Worm (Caenorhabditis elegans) whole organism, L2 larva: ENCODE measurements around the gene unc-83.

ENCODE experiments used
- C34F6.9 ChIP-seq: fragments of 150-350 bp; optimal IDR thresholded peaks from 2 replicates; lab custom pipeline; 2014; ENCODE audit warnings: missing biosample characterization, missing genetic modification characterization
- F13H6.1 ChIP-seq: sonication (generic microtip); optimal IDR thresholded peaks from 2 replicates; lab custom pipeline; 2016; ENCODE audit warnings: missing genetic modification characterization, missing compliant biosample characterization
- R02D3.7 ChIP-seq: fragments of 150-350 bp; optimal IDR thresholded peaks from 2 replicates; lab custom pipeline; 2014; ENCODE audit warnings: missing biosample characterization, missing genetic modification characterization
- Y55F3AM.14 ChIP-seq: fragments of 200-800 bp; sonication (Bioruptor generic); optimal IDR thresholded peaks from 2 replicates; lab custom pipeline; 2018; ENCODE audit warnings: mild to moderate bottlenecking, missing genetic modification characterization, missing compliant biosample characterization
- ZK546.5 ChIP-seq: sonication (generic microtip); optimal IDR thresholded peaks from 2 replicates; lab custom pipeline; 2017; ENCODE audit warnings: missing biosample characterization, missing genetic modification characterization
- alr-1 ChIP-seq: fragments of 150-350 bp; optimal IDR thresholded peaks from 2 replicates; lab custom pipeline; 2014; ENCODE audit warnings: missing biosample characterization, missing genetic modification characterization
- aly-2 ChIP-seq: fragments of 150-350 bp; optimal IDR thresholded peaks from 2 replicates; lab custom pipeline; 2014; ENCODE audit warnings: missing biosample characterization, missing genetic modification characterization
- ama-1 ChIP-seq: fragments of 150-350 bp; optimal IDR thresholded peaks from 2 replicates; lab custom pipeline; 2018; ENCODE audit warnings: inconsistent platforms
- blmp-1 ChIP-seq: sonication (generic microtip); optimal IDR thresholded peaks from 2 replicates; lab custom pipeline; 2017; ENCODE audit warnings: missing genetic modification characterization, mild to moderate bottlenecking, missing compliant biosample characterization, antibody characterized with exemption, moderate library complexity; ENCODE audit not compliant: insufficient read depth
- ceh-16 ChIP-seq: fragments of 150-350 bp; optimal IDR thresholded peaks from 2 replicates; lab custom pipeline; 2014; ENCODE audit warnings: missing biosample characterization, missing genetic modification characterization
- ceh-82 ChIP-seq: fragments of 150-350 bp; optimal IDR thresholded peaks from 2 replicates; lab custom pipeline; 2014; ENCODE audit warnings: missing biosample characterization, missing genetic modification characterization
- crh-2 ChIP-seq: sonication (generic microtip); optimal IDR thresholded peaks from 2 replicates; lab custom pipeline; 2017; ENCODE audit warnings: missing biosample characterization, missing genetic modification characterization
- dmd-4 ChIP-seq: sonication (generic microtip); optimal IDR thresholded peaks from 2 replicates; lab custom pipeline; 2017; ENCODE audit warnings: missing biosample characterization, missing genetic modification characterization
- egl-27 ChIP-seq: sonication (generic microtip); optimal IDR thresholded peaks from 3 replicates; lab custom pipeline; 2017; ENCODE audit warnings: missing biosample characterization, missing genetic modification reagents, missing genetic modification characterization
- elt-1 ChIP-seq: fragments of 150-350 bp; optimal IDR thresholded peaks from 2 replicates; lab custom pipeline; 2014; ENCODE audit warnings: missing biosample characterization, missing genetic modification characterization
- elt-3 ChIP-seq: sonication (generic microtip); optimal IDR thresholded peaks from 2 replicates; lab custom pipeline; 2017; ENCODE audit warnings: missing biosample characterization, missing genetic modification characterization
- fos-1 ChIP-seq: fragments of 150-350 bp; optimal IDR thresholded peaks from 2 replicates; lab custom pipeline; 2014; ENCODE audit warnings: missing biosample characterization, missing genetic modification characterization
- gmeb-1 ChIP-seq: fragments of 150-350 bp; optimal IDR thresholded peaks from 2 replicates; lab custom pipeline; 2014; ENCODE audit warnings: missing biosample characterization, missing genetic modification characterization
- lin-11 ChIP-seq: fragments of 150-350 bp; sonication (generic microtip); optimal IDR thresholded peaks from 2 replicates; lab custom pipeline; 2014; ENCODE audit warnings: missing biosample characterization, missing genetic modification characterization, inconsistent platforms, mixed read lengths
- lin-13 ChIP-seq: fragments of 150-350 bp; optimal IDR thresholded peaks from 2 replicates; lab custom pipeline; 2014; ENCODE audit warnings: missing biosample characterization, missing genetic modification reagents, missing genetic modification characterization
- lsy-2 ChIP-seq, 2 experiments: fragments of 150-350 bp in 1 of 2; sonication (generic microtip) in 1 of 2; optimal IDR thresholded peaks; 2 replicates each; lab custom pipeline; 2014 to 2017; ENCODE audit warnings: missing biosample characterization in 2 of 2, missing genetic modification characterization in 2 of 2
- mab-5 ChIP-seq: fragments of 150-350 bp; optimal IDR thresholded peaks from 2 replicates; lab custom pipeline; 2014; ENCODE audit warnings: missing biosample characterization, missing genetic modification characterization
- mbf-1 ChIP-seq: sonication (generic microtip); optimal IDR thresholded peaks from 2 replicates; lab custom pipeline; 2017; ENCODE audit warnings: missing biosample characterization, missing genetic modification characterization
- mdl-1 ChIP-seq, 2 experiments: fragments of 150-350 bp in 1 of 2; sonication (generic microtip) in 1 of 2; optimal IDR thresholded peaks; 2 replicates each; lab custom pipeline; 2017; ENCODE audit warnings: missing biosample characterization in 2 of 2, missing genetic modification characterization in 2 of 2
- nhr-10 ChIP-seq: sonication (generic microtip); optimal IDR thresholded peaks from 2 replicates; lab custom pipeline; 2017; ENCODE audit warnings: missing biosample characterization, missing genetic modification characterization
- nhr-11 ChIP-seq: fragments of 150-350 bp; optimal IDR thresholded peaks from 2 replicates; lab custom pipeline; 2014; ENCODE audit warnings: missing biosample characterization, missing genetic modification characterization
- nhr-12 ChIP-seq: fragments of 150-350 bp; optimal IDR thresholded peaks from 2 replicates; lab custom pipeline; 2014; ENCODE audit warnings: missing biosample characterization, missing genetic modification characterization
- nhr-129 ChIP-seq: fragments of 150-350 bp; optimal IDR thresholded peaks from 2 replicates; lab custom pipeline; 2014; ENCODE audit warnings: missing biosample characterization, missing genetic modification characterization
- nhr-21 ChIP-seq: fragments of 150-350 bp; optimal IDR thresholded peaks from 2 replicates; lab custom pipeline; 2014; ENCODE audit warnings: missing biosample characterization, missing genetic modification characterization
- nhr-25 ChIP-seq: fragments of 150-350 bp; sonication (generic microtip); optimal IDR thresholded peaks from 3 replicates; lab custom pipeline; 2014; ENCODE audit warnings: missing biosample characterization, missing genetic modification characterization
- nhr-77 ChIP-seq: fragments of 150-350 bp; optimal IDR thresholded peaks from 2 replicates; lab custom pipeline; 2014; ENCODE audit warnings: missing biosample characterization, missing genetic modification characterization
- peb-1 ChIP-seq: fragments of 150-350 bp; optimal IDR thresholded peaks from 2 replicates; lab custom pipeline; 2014; ENCODE audit warnings: missing biosample characterization, missing genetic modification characterization
- sem-4 ChIP-seq: fragments of 150-350 bp; optimal IDR thresholded peaks from 2 replicates; lab custom pipeline; 2014; ENCODE audit warnings: missing biosample characterization, missing genetic modification reagents, missing genetic modification characterization
- skn-1 ChIP-seq: sonication (generic microtip); optimal IDR thresholded peaks from 2 replicates; lab custom pipeline; 2017; ENCODE audit warnings: missing biosample characterization, missing genetic modification characterization
- sma-3 ChIP-seq: sonication (generic microtip); optimal IDR thresholded peaks from 2 replicates; lab custom pipeline; 2016; ENCODE audit warnings: missing genetic modification reagents, missing genetic modification characterization, missing compliant biosample characterization
- sma-9 ChIP-seq, 2 experiments: fragments of 150-350 bp in 1 of 2; sonication (generic microtip) in 1 of 2; optimal IDR thresholded peaks; 2 replicates each; lab custom pipeline; 2014 to 2016; ENCODE audit warnings: missing genetic modification characterization in 2 of 2, mild to moderate bottlenecking in 1 of 2, missing biosample characterization in 1 of 2, missing compliant biosample characterization in 1 of 2, missing genetic modification reagents in 1 of 2, moderate library complexity in 1 of 2
- unc-39 ChIP-seq: fragments of 150-350 bp; optimal IDR thresholded peaks from 2 replicates; lab custom pipeline; 2014; ENCODE audit warnings: missing biosample characterization, missing genetic modification characterization
- unc-55 ChIP-seq: fragments of 150-350 bp; sonication (generic microtip); optimal IDR thresholded peaks from 3 replicates; lab custom pipeline; 2014; ENCODE audit warnings: missing biosample characterization, missing genetic modification reagents, missing genetic modification characterization
- unc-62 ChIP-seq: fragments of 150-350 bp; optimal IDR thresholded peaks from 2 replicates; lab custom pipeline; 2014; ENCODE audit warnings: missing biosample characterization, missing genetic modification reagents, missing genetic modification characterization
- zag-1 ChIP-seq: fragments of 150-350 bp; optimal IDR thresholded peaks from 2 replicates; lab custom pipeline; 2014; ENCODE audit warnings: missing biosample characterization, missing genetic modification characterization
- ztf-1 ChIP-seq: fragments of 200-800 bp; sonication (Bioruptor generic); conservative IDR thresholded peaks from 2 replicates; pipeline ENCODE4 v1.3.6; 2022; ENCODE audit warnings: missing genetic modification characterization, missing compliant biosample characterization
- ztf-11 ChIP-seq: sonication (generic microtip); optimal IDR thresholded peaks from 2 replicates; lab custom pipeline; 2017; ENCODE audit warnings: missing biosample characterization, missing genetic modification characterization
- ztf-4 ChIP-seq: fragments of 150-350 bp; optimal IDR thresholded peaks from 2 replicates; lab custom pipeline; 2014; ENCODE audit warnings: missing biosample characterization, missing genetic modification characterization

The unc-83 gene

DNA sequence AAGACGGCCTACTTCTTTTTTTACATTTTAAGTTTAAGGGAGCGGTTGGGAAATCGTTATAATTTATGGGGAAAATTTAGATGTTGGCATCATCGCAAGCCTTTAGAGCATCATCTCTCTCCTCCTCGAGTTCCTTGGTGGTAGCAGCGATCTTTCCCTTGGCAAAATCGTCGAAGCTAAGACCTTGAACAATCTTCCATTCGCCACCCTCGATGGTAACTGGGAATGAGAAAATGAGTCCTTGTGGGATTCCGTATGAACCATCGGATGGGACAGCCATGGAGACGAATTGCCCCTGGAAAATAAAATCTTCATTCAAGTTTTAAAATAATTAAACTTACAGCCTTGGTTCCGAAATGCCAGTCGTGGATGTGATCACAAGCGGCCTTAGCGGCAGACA is 50.5 kb downstream of the unc-83 start:
- TF ChIP-seq alr-1 (tag; lab: Kevin White, UChicago) (no peak), ceh-82 (tag; lab: Kevin White, UChicago) (no peak), ZK546.5 (tag; lab: Kevin White, UChicago) (no peak), nhr-129 (tag; lab: Kevin White, UChicago) (no peak), zag-1 (tag; lab: Kevin White, UChicago) (no peak), ama-1 (lab: Kevin White, UChicago) (no peak), blmp-1 (tag; lab: Kevin White, UChicago) (no peak), C34F6.9 (no peak), lsy-2 (tag; optimal IDR thresholded peaks at IDR 0.05; lab: Kevin White, UChicago) (no peak)
- TF ChIP-seq, all 48 proteins: peak for 0

DNA sequence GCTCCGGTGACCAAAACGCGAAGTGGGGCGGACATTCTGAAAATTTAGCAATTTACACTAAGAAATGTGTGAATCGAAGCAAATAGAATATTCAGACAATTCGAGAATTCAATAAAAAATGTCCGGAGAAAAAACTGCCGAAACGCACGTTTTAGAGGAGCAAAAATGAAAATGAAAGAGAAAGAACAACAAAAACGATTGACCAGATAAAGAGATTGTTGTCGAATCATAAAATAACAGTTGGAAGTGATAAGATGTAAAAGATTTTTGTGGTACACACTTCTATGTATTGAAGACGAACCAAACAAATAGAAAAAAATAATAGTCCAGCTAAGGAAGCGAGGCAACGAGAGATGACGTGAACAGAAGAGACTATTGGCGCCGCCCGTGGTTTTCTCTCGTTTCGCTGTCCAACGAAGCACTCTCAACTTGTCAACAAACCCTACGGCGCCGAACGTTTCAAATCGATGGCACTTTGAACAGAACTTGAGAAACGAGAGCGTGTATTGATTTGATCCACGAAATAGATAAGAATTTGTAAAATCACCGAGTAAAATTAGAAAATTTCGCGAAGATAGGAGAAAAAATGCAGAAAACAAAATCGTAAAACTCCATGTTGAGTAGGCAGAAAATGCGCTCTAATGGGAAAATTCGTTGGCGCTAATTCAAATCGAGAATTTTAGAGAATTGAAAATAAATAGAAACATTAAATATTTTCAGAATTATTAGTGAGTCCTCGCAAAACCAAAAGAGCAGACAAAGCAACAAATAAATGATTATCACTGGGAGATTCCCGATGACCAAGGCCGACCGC is 51.8 kb downstream of the unc-83 start, which contains the start of gene mdh-1:
TSS of gene mdh-1 (minus strand) at position 36 of the 814 bp plus-strand sequence.
- TF ChIP-seq skn-1 (tag; lab: Kevin White, UChicago) (no peak), sma-9 (GFP tag; optimal IDR thresholded peaks at IDR 0.05; lab: Kevin White, UChicago) (peak; percentile 10), sma-9 (tag; optimal IDR thresholded peaks at IDR 0.05; lab: Kevin White, UChicago) (no peak), ztf-4 (tag; lab: Kevin White, UChicago) (no peak), unc-55 (peak; percentile 67), gmeb-1 (no peak), nhr-25 (tag; lab: Kevin White, UChicago) (no peak)

- no peak for TF ChIP-seq mbf-1 (tag; lab: Kevin White, UChicago)
- no peak for TF ChIP-seq mab-5 (tag; lab: Kevin White, UChicago)
- TF ChIP-seq fos-1 (tag; lab: Kevin White, UChicago), result peak; percentile 75
- no peak for TF ChIP-seq nhr-10 (tag; lab: Kevin White, UChicago)
- TF ChIP-seq sma-9 (GFP tag; optimal IDR thresholded peaks at IDR 0.05; lab: Kevin White, UChicago), result peak; percentile 89
- no peak for TF ChIP-seq sma-9 (tag; optimal IDR thresholded peaks at IDR 0.05; lab: Kevin White, UChicago)
- TF ChIP-seq dmd-4, result no peak
- no peak for TF ChIP-seq alr-1 (tag; lab: Kevin White, UChicago)
- no peak for TF ChIP-seq peb-1
- TF ChIP-seq unc-39, result no peak
- TF ChIP-seq nhr-77 (tag; lab: Kevin White, UChicago), result no peak
- no peak for TF ChIP-seq ceh-82 (tag; lab: Kevin White, UChicago)
- TF ChIP-seq sma-3 (GFP tag; lab: Kevin White, UChicago), result peak; percentile 32
- TF ChIP-seq unc-55, result no peak
- TF ChIP-seq crh-2 (tag; lab: Kevin White, UChicago), result peak; percentile 81
- no peak for TF ChIP-seq ztf-11 (tag; lab: Kevin White, UChicago)
- TF ChIP-seq aly-2 (tag; lab: Kevin White, UChicago), result no peak
- TF ChIP-seq unc-62, result no peak
- peak; percentile 72 for TF ChIP-seq nhr-21
- no peak for TF ChIP-seq ztf-1 (GFP tag; lab: Robert Waterston, UW)
- TF ChIP-seq egl-27 (tag; lab: Kevin White, UChicago), result no peak
- TF ChIP-seq Y55F3AM.14 (GFP tag; lab: Kevin White, UChicago), result peak; percentile 30
- peak; percentile 74 for TF ChIP-seq nhr-25 (tag; lab: Kevin White, UChicago)
- TF ChIP-seq lin-13 (GFP tag; lab: Kevin White, UChicago), result no peak
- TF ChIP-seq lsy-2 (tag; optimal IDR thresholded peaks at IDR 0.05; lab: Kevin White, UChicago), result peak in 1 of 2 experiments; percentile 46
- no peak for TF ChIP-seq ceh-16 (tag; lab: Kevin White, UChicago)
- TF ChIP-seq blmp-1 (tag; lab: Kevin White, UChicago), result peak; percentile 96
- peak; percentile 60 for TF ChIP-seq F13H6.1
- TF ChIP-seq nhr-11 (tag; lab: Kevin White, UChicago), result no peak
- no peak for TF ChIP-seq lin-11
- TF ChIP-seq elt-1 (tag; lab: Kevin White, UChicago), result no peak
- peak; percentile 45 for TF ChIP-seq sem-4 (tag; lab: Kevin White, UChicago)
- peak; percentile 16 for TF ChIP-seq ama-1 (lab: Kevin White, UChicago)
- no peak for TF ChIP-seq ztf-4 (tag; lab: Kevin White, UChicago)
- TF ChIP-seq C34F6.9, result peak; percentile 71
- peak in 1 of 2 experiments; percentile 50 for TF ChIP-seq mdl-1 (tag; optimal IDR thresholded peaks at IDR 0.05; lab: Kevin White, UChicago)
- no peak for TF ChIP-seq nhr-12
- TF ChIP-seq skn-1 (tag; lab: Kevin White, UChicago), result no peak
- TF ChIP-seq nhr-129 (tag; lab: Kevin White, UChicago), result peak; percentile 86
- no peak for TF ChIP-seq gmeb-1
- no peak for TF ChIP-seq zag-1 (tag; lab: Kevin White, UChicago)
- no peak for TF ChIP-seq elt-3
- no peak for TF ChIP-seq R02D3.7 (tag; lab: Kevin White, UChicago)
Observed at ce11 chrV:6517305-6518224, 52.7 kb downstream of the unc-83 start.
